Fruit fly (Drosophila melanogaster) whole organism, embryonic: ENCODE data around the gene dnc.

ENCODE experiments used
- Antp ChIP-seq: fragments of 200-800 bp; sonication (Bioruptor generic); optimal IDR thresholded peaks from 3 replicates; lab custom pipeline; 2016; ENCODE audit warnings: missing biosample characterization, missing genetic modification characterization
- Asciz ChIP-seq: fragments of 200-800 bp; sonication (Bioruptor generic); optimal IDR thresholded peaks from 2 replicates; lab custom pipeline; 2017; ENCODE audit warnings: missing biosample characterization, mild to moderate bottlenecking, missing genetic modification characterization, missing genetic modification reagents
- Blimp-1 ChIP-seq: fragments of 200-800 bp; sonication (Bioruptor generic); optimal IDR thresholded peaks from 3 replicates; lab custom pipeline; 2018; ENCODE audit warnings: missing biosample characterization, missing genetic modification characterization, mild to moderate bottlenecking, moderate library complexity, missing genetic modification reagents
- CG10366 ChIP-seq: fragments of 200-800 bp; sonication (Bioruptor generic); IDR thresholded peaks from 2 replicates; pipeline ENCODE4 v1.3.6; 2022; ENCODE audit warnings: missing biosample characterization, missing genetic modification characterization
- CG10654 ChIP-seq: fragments of 200-800 bp; sonication (Bioruptor generic); optimal IDR thresholded peaks from 2 replicates; lab custom pipeline; 2016; ENCODE audit warnings: missing biosample characterization, missing genetic modification characterization
- CG11504 ChIP-seq: fragments of 200-800 bp; sonication (Bioruptor generic); optimal IDR thresholded peaks from 3 replicates; lab custom pipeline; 2019; ENCODE audit warnings: missing biosample characterization, mild to moderate bottlenecking, missing genetic modification characterization, moderate library complexity
- CG11695 ChIP-seq: fragments of 200-800 bp; sonication (Bioruptor generic); IDR thresholded peaks from 3 replicates; pipeline ENCODE4 v1.3.6; 2022; ENCODE audit warnings: missing biosample characterization, missing genetic modification characterization
- CG1602 ChIP-seq: fragments of 200-800 bp; sonication (Bioruptor generic); optimal IDR thresholded peaks from 3 replicates; lab custom pipeline; 2016; ENCODE audit warnings: missing biosample characterization, missing genetic modification characterization
- CG16779 ChIP-seq: fragments of 200-800 bp; sonication (Bioruptor generic); IDR thresholded peaks from 2 replicates; pipeline ENCODE4 v1.3.6; 2022; ENCODE audit warnings: missing biosample characterization, missing genetic modification characterization
- CG17385 ChIP-seq: fragments of 200-800 bp; sonication (Bioruptor generic); optimal IDR thresholded peaks from 3 replicates; lab custom pipeline; 2018; ENCODE audit warnings: missing biosample characterization, mild to moderate bottlenecking, missing genetic modification characterization
- CG2889 ChIP-seq: fragments of 200-800 bp; sonication (Bioruptor generic); IDR thresholded peaks from 3 replicates; pipeline ENCODE4 v1.3.6; 2022; ENCODE audit warnings: missing biosample characterization, missing genetic modification characterization
- CG32767 ChIP-seq: fragments of 200-800 bp; sonication (Bioruptor generic); IDR thresholded peaks from 2 replicates; pipeline ENCODE4 v1.3.6; 2022; ENCODE audit warnings: missing biosample characterization, missing genetic modification characterization
- CG32772 ChIP-seq: fragments of 200-800 bp; sonication (Bioruptor generic); IDR thresholded peaks from 2 replicates; pipeline ENCODE4 v1.3.6; 2022; ENCODE audit warnings: missing biosample characterization, missing genetic modification characterization
- CG3407 ChIP-seq: fragments of 200-800 bp; sonication (Bioruptor generic); optimal IDR thresholded peaks from 2 replicates; lab custom pipeline; 2018; ENCODE audit warnings: missing biosample characterization, mild to moderate bottlenecking, missing genetic modification characterization
- CG3995 ChIP-seq: fragments of 200-800 bp; sonication (Bioruptor generic); optimal IDR thresholded peaks from 3 replicates; lab custom pipeline; 2016; ENCODE audit warnings: missing biosample characterization, missing genetic modification characterization
- CG4360 ChIP-seq: fragments of 200-800 bp; sonication (Bioruptor generic); IDR thresholded peaks from 2 replicates; pipeline ENCODE4 v1.3.6; 2022; ENCODE audit warnings: missing biosample characterization, missing genetic modification characterization
- CG4424 ChIP-seq: fragments of 200-800 bp; sonication (Bioruptor generic); optimal IDR thresholded peaks from 3 replicates; lab custom pipeline; 2016; ENCODE audit warnings: missing biosample characterization, missing genetic modification characterization
- CG4730 ChIP-seq: fragments of 200-800 bp; sonication (Bioruptor generic); IDR thresholded peaks from 2 replicates; pipeline ENCODE4 v1.3.6; 2022; ENCODE audit warnings: missing biosample characterization, missing genetic modification characterization
- CG5245 ChIP-seq: fragments of 200-800 bp; sonication (Bioruptor generic); optimal IDR thresholded peaks from 3 replicates; lab custom pipeline; 2016; ENCODE audit warnings: missing biosample characterization, missing genetic modification characterization
- CG6254 ChIP-seq: fragments of 200-800 bp; sonication (Bioruptor generic); optimal IDR thresholded peaks from 3 replicates; lab custom pipeline; 2017; ENCODE audit warnings: mild to moderate bottlenecking, missing biosample characterization, missing genetic modification reagents, missing genetic modification characterization
- CG6272 ChIP-seq: fragments of 200-800 bp; sonication (Bioruptor generic); IDR thresholded peaks from 2 replicates; pipeline ENCODE4 v1.3.6; 2022; ENCODE audit warnings: missing biosample characterization, missing genetic modification characterization
- CG7372 ChIP-seq: fragments of 200-800 bp; sonication (Bioruptor generic); IDR thresholded peaks from 2 replicates; pipeline ENCODE4 v1.3.6; 2022; ENCODE audit warnings: missing biosample characterization, missing genetic modification characterization
- CG7786 ChIP-seq: fragments of 200-800 bp; sonication (Bioruptor generic); optimal IDR thresholded peaks from 2 replicates; lab custom pipeline; 2016; ENCODE audit warnings: missing biosample characterization, missing genetic modification characterization
- CG8765 ChIP-seq: fragments of 200-800 bp; sonication (Bioruptor generic); IDR thresholded peaks from 2 replicates; pipeline ENCODE4 v1.3.6; 2022; ENCODE audit warnings: missing biosample characterization, missing genetic modification characterization
- CG9797 ChIP-seq: fragments of 200-800 bp; sonication (Bioruptor generic); optimal IDR thresholded peaks from 3 replicates; lab custom pipeline; 2018; ENCODE audit warnings: missing biosample characterization, mild to moderate bottlenecking, missing genetic modification characterization
- D19A ChIP-seq: fragments of 200-800 bp; optimal IDR thresholded peaks from 3 replicates; lab custom pipeline; 2019; ENCODE audit warnings: missing biosample characterization, mild to moderate bottlenecking, missing genetic modification characterization, moderate library complexity
- E2f1 ChIP-seq: fragments of 200-800 bp; sonication (Bioruptor generic); IDR thresholded peaks from 2 replicates; pipeline ENCODE4 v1.3.6; 2022; ENCODE audit warnings: missing biosample characterization, missing genetic modification characterization
- Gsc ChIP-seq: fragments of 200-800 bp; sonication (Bioruptor generic); IDR thresholded peaks from 2 replicates; pipeline ENCODE4 v1.3.6; 2022; ENCODE audit warnings: missing biosample characterization, missing genetic modification characterization
- Hr39 ChIP-seq: fragments of >200 bp; optimal IDR thresholded peaks from 2 replicates; lab custom pipeline; 2017
- Oaz ChIP-seq: fragments of 200-800 bp; sonication (Bioruptor generic); IDR thresholded peaks from 2 replicates; pipeline ENCODE4 v1.3.6; 2022; ENCODE audit warnings: missing biosample characterization, missing genetic modification characterization
- Rx ChIP-seq: fragments of 200-800 bp; sonication (Bioruptor generic); IDR thresholded peaks from 2 replicates; pipeline ENCODE4 v1.3.6; 2022; ENCODE audit warnings: missing biosample characterization, missing genetic modification characterization
- cad ChIP-seq: fragments of >200 bp; optimal IDR thresholded peaks from 2 replicates; lab custom pipeline; 2017; ENCODE audit warnings: missing biosample characterization, missing genetic modification characterization
- ci ChIP-seq: fragments of 200-800 bp; sonication (Bioruptor generic); IDR thresholded peaks from 3 replicates; pipeline ENCODE4 v1.3.6; 2022; ENCODE audit warnings: missing biosample characterization, missing genetic modification characterization
- corto ChIP-seq: fragments of 200-800 bp; sonication (Bioruptor generic); optimal IDR thresholded peaks from 2 replicates; lab custom pipeline; 2016; ENCODE audit warnings: missing biosample characterization, mild to moderate bottlenecking, missing genetic modification characterization, moderate library complexity
- dm ChIP-seq: fragments of 200-800 bp; sonication (Bioruptor generic); optimal IDR thresholded peaks from 3 replicates; lab custom pipeline; 2016; ENCODE audit warnings: missing biosample characterization, missing genetic modification characterization
- dmrt99B ChIP-seq: fragments of 200-800 bp; sonication (Bioruptor generic); optimal IDR thresholded peaks from 2 replicates; lab custom pipeline; 2018; ENCODE audit warnings: missing biosample characterization, mild to moderate bottlenecking, missing genetic modification characterization, moderate library complexity
- dysf ChIP-seq: fragments of 200-800 bp; sonication (Bioruptor generic); IDR thresholded peaks from 3 replicates; pipeline ENCODE4 v1.3.6; 2022; ENCODE audit warnings: missing biosample characterization, missing genetic modification characterization
- fru ChIP-seq: fragments of >200 bp; optimal IDR thresholded peaks from 2 replicates; lab custom pipeline; 2017
- gem ChIP-seq: fragments of 200-800 bp; sonication (Bioruptor generic); optimal IDR thresholded peaks from 2 replicates; lab custom pipeline; 2019; ENCODE audit warnings: missing biosample characterization, mild to moderate bottlenecking, missing genetic modification characterization, moderate library complexity
- her ChIP-seq: fragments of 200-800 bp; sonication (Bioruptor generic); optimal IDR thresholded peaks from 2 replicates; lab custom pipeline; 2016; ENCODE audit warnings: missing biosample characterization, missing genetic modification characterization
- lilli ChIP-seq: fragments of 200-800 bp; sonication (Bioruptor generic); optimal IDR thresholded peaks from 3 replicates; lab custom pipeline; 2016; ENCODE audit warnings: missing biosample characterization, missing genetic modification characterization
- pho ChIP-seq: fragments of 200-800 bp; sonication (Bioruptor generic); optimal IDR thresholded peaks from 2 replicates; lab custom pipeline; 2016; ENCODE audit warnings: missing biosample characterization, missing genetic modification characterization
- phol ChIP-seq: fragments of 200-800 bp; sonication (Bioruptor generic); optimal IDR thresholded peaks from 3 replicates; lab custom pipeline; 2018; ENCODE audit warnings: missing biosample characterization, mild to moderate bottlenecking, missing genetic modification characterization, moderate library complexity
- psq ChIP-seq: fragments of 200-800 bp; sonication (Bioruptor generic); optimal IDR thresholded peaks from 2 replicates; lab custom pipeline; 2017; ENCODE audit warnings: missing biosample characterization, missing genetic modification characterization
- row ChIP-seq: fragments of 200-800 bp; sonication (Bioruptor generic); IDR thresholded peaks from 3 replicates; pipeline ENCODE4 v1.3.6; 2022; ENCODE audit warnings: missing biosample characterization, missing genetic modification characterization
- sens-2 ChIP-seq: fragments of 200-800 bp; sonication (Bioruptor generic); IDR thresholded peaks from 2 replicates; pipeline ENCODE4 v1.3.6; 2022; ENCODE audit warnings: missing biosample characterization, missing genetic modification characterization
- sim ChIP-seq: fragments of 200-800 bp; sonication (Bioruptor generic); IDR thresholded peaks from 2 replicates; pipeline ENCODE4 v1.3.6; 2022; ENCODE audit warnings: missing biosample characterization, missing genetic modification characterization
- slbo ChIP-seq: fragments of 200-800 bp; sonication (Bioruptor generic); IDR thresholded peaks from 2 replicates; pipeline ENCODE4 v1.3.6; 2022; ENCODE audit warnings: missing biosample characterization, missing genetic modification characterization
- so ChIP-seq: fragments of 200-800 bp; sonication (Bioruptor generic); IDR thresholded peaks from 3 replicates; pipeline ENCODE4 v1.3.6; 2022; ENCODE audit warnings: missing biosample characterization, missing genetic modification characterization
- trh ChIP-seq: fragments of 200-800 bp; sonication (Bioruptor generic); optimal IDR thresholded peaks from 2 replicates; lab custom pipeline; 2016; ENCODE audit warnings: missing biosample characterization, missing genetic modification characterization
- unpg ChIP-seq: fragments of 200-800 bp; sonication (Bioruptor generic); optimal IDR thresholded peaks from 3 replicates; lab custom pipeline; 2018; ENCODE audit warnings: missing biosample characterization, mild to moderate bottlenecking, missing genetic modification characterization, moderate library complexity
- vvl ChIP-seq: fragments of 200-800 bp; sonication (Bioruptor generic); IDR thresholded peaks from 2 replicates; pipeline ENCODE4 v1.3.6; 2022; ENCODE audit warnings: missing biosample characterization, missing genetic modification characterization
- zfh1 ChIP-seq: fragments of 200-800 bp; sonication (Bioruptor generic); IDR thresholded peaks from 3 replicates; pipeline ENCODE4 v1.3.6; 2022; ENCODE audit warnings: missing biosample characterization, missing genetic modification characterization

The dnc gene

DNA sequence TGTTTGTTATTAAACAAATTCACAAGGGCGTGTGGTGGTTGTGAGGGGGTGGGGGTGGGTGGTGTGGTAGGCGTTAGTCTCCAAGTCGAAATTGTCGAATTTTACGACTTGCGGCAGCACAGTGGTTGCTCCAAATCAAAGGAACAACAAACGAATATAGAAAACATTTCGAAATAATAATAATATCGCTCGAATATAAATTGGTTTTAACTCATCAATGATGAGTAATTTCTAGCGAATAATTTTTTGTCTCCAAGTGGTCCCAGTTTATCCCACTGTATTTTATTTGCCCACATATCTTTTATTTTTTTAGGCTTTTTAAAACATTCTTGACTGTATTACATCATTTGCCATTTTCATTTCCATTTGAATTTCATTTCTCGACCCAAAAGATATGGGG, 204.7 kb downstream of the dnc start (continued):
- peak; percentile 74; the same call in 2 of the 3 replicates for TF ChIP-seq ci (GFP tag; lab: Robert Waterston, UW)
- TF ChIP-seq CG2889: peak; percentile 52; the same call in 1 of the 3 replicates
- no peak for TF ChIP-seq CG5245 (GFP tag; lab: Kevin White, UChicago)
- TF ChIP-seq pho (GFP tag; lab: Kevin White, UChicago): peak; percentile 9
- TF ChIP-seq her (GFP tag; lab: Kevin White, UChicago): peak; percentile 10
- peak; percentile 48 for TF ChIP-seq dmrt99B
- peak; percentile 60 for TF ChIP-seq gem
- TF ChIP-seq CG4730 (GFP tag; lab: Robert Waterston, UW): no peak
- TF ChIP-seq CG4360 (GFP tag; lab: Robert Waterston, UW): no peak
- TF ChIP-seq Oaz (GFP tag; lab: Robert Waterston, UW): peak; percentile 57; the same call in 1 of the 2 replicates
- TF ChIP-seq cad (GFP tag; lab: Kevin White, UChicago): no peak
- TF ChIP-seq psq (GFP tag; lab: Kevin White, UChicago): no peak
- TF ChIP-seq corto (GFP tag; lab: Kevin White, UChicago): no peak
- TF ChIP-seq CG17385 (GFP tag; lab: Kevin White, UChicago): peak; percentile 24
- no peak for TF ChIP-seq trh
- peak; percentile 58; the same call in 1 of the 2 replicates for TF ChIP-seq vvl (GFP tag; lab: Robert Waterston, UW)
- peak; percentile 60 for TF ChIP-seq CG32772 (GFP tag; lab: Robert Waterston, UW)
- TF ChIP-seq CG11504 (tag; lab: Kevin White, UChicago): peak; percentile 39
- TF ChIP-seq dysf (GFP tag; lab: Robert Waterston, UW): peak; percentile 74
- TF ChIP-seq CG6272: no peak
- no peak for TF ChIP-seq fru
- TF ChIP-seq CG10366 (GFP tag; lab: Robert Waterston, UW): peak; percentile 52
- TF ChIP-seq D19A (tag; lab: Kevin White, UChicago): no peak
- TF ChIP-seq Blimp-1 (GFP tag; lab: Kevin White, UChicago): no peak
- TF ChIP-seq row: peak; percentile 72
- 0 out of 2 replicates have a peak, but pooled peaks have one; percentile 25 for TF ChIP-seq CG32767 (GFP tag; lab: Robert Waterston, UW)
- peak; percentile 1 for TF ChIP-seq CG7786 (GFP tag; lab: Kevin White, UChicago)
- no peak for TF ChIP-seq sens-2
- peak; percentile 12 for TF ChIP-seq Antp (GFP tag; lab: Kevin White, UChicago)
- TF ChIP-seq sim (GFP tag; lab: Robert Waterston, UW): no peak
- peak; percentile 48 for TF ChIP-seq Rx
- peak; percentile 46; the same call in 1 of the 2 replicates for TF ChIP-seq CG7372 (GFP tag; lab: Robert Waterston, UW)
- no peak for TF ChIP-seq CG8765
- TF ChIP-seq so (GFP tag; lab: Robert Waterston, UW): 0 out of 3 replicates have a peak, but pooled peaks have one; percentile 30
- no peak for TF ChIP-seq Asciz (GFP tag; lab: Kevin White, UChicago)
- peak; percentile 22 for TF ChIP-seq lilli
- no peak for TF ChIP-seq CG1602 (GFP tag; lab: Kevin White, UChicago)
- no peak for TF ChIP-seq CG10654 (GFP tag; lab: Kevin White, UChicago)
- no peak for TF ChIP-seq Hr39 (lab: Kevin White, UChicago)
- peak; percentile 67; the same call in 2 of the 3 replicates for TF ChIP-seq zfh1 (GFP tag; lab: Robert Waterston, UW)
- no peak for TF ChIP-seq CG9797
- no peak for TF ChIP-seq CG3407 (GFP tag; lab: Kevin White, UChicago)
- TF ChIP-seq unpg (GFP tag; lab: Kevin White, UChicago): peak; percentile 49
- TF ChIP-seq Gsc (GFP tag; lab: Robert Waterston, UW): no peak
- peak; percentile 34; the same call in 1 of the 2 replicates for TF ChIP-seq E2f1
- peak; percentile 70 for TF ChIP-seq slbo (GFP tag; lab: Robert Waterston, UW)
- TF ChIP-seq CG3995 (GFP tag; lab: Kevin White, UChicago): no peak
- TF ChIP-seq phol (tag; lab: Kevin White, UChicago): peak; percentile 29
- TF ChIP-seq CG16779 (GFP tag; lab: Robert Waterston, UW): peak; percentile 56; the same call in 1 of the 2 replicates
- no peak for TF ChIP-seq CG6254 (GFP tag; lab: Kevin White, UChicago)
- TF ChIP-seq dm (GFP tag; lab: Kevin White, UChicago): peak; percentile 13
- TF ChIP-seq CG4424 (GFP tag; lab: Kevin White, UChicago): peak; percentile 36
- peak; percentile 68; the same call in 2 of the 3 replicates for TF ChIP-seq CG11695
